Fruit fly (Drosophila melanogaster): ENCODE measurements around the gene CG3021.

CG3021 gene

DNA sequence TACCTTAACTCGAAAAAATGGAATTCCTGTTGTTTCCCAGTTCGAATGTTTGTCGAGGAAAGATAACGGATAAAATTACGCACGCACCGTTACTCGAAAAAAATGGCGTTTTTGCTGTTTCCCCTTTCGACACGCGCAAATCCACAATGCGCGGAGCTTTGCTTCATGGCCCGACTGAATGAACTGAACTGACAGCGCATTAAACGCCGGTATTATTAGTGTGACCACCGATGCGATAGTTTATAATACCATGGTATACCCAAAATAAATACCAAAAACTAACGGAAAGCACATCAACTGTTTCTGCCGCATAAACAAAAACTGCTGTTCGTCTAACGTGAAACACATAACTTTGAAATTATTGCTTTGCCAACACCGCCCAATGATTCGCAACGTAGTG is at the start of gene CG3021, which contains the start of the genes CG32814 and CG11638:
Gene CG3021 (plus strand): TSS at position 281 of the 400 bp plus-strand sequence.
Gene CG32814 (minus strand): TSS at position 190 of the 400 bp plus-strand sequence.
Gene CG11638 (minus strand): TSS at position 193 of the 400 bp plus-strand sequence.
- no peak for TF ChIP-seq Sin3A (optimal IDR thresholded peaks at IDR 0.05)
- TF ChIP-seq CG1024 (GFP tag; IDR thresholded peaks at IDR 0.05), result no peak
- TF ChIP-seq Adf1 (GFP tag; IDR thresholded peaks at IDR 0.05), result peak; percentile 30; the same call in 1 of the 2 replicates
- 0 out of 4 replicates have a peak, but pooled peaks have one; percentile 40 for TF ChIP-seq Dll (GFP tag; IDR thresholded peaks at IDR 0.05; ENCODE audit: partially characterized antibody)
- TF ChIP-seq Dek (tag; optimal IDR thresholded peaks at IDR 0.05), result no peak
- TF ChIP-seq CG11504 (tag; optimal IDR thresholded peaks at IDR 0.05), result no peak
- TF ChIP-seq D19B (GFP tag; optimal IDR thresholded peaks at IDR 0.05), result no peak
- no peak for TF ChIP-seq CG8765 (GFP tag; IDR thresholded peaks at IDR 0.05)
- TF ChIP-seq hkb (optimal IDR thresholded peaks at IDR 0.05), result no peak
- peak; percentile 38; the same call in 1 of the 2 replicates for TF ChIP-seq hkb (GFP tag; IDR thresholded peaks at IDR 0.05)
- TF ChIP-seq kay (GFP tag; optimal IDR thresholded peaks at IDR 0.05), result no peak
- TF ChIP-seq bcd (GFP tag; optimal IDR thresholded peaks at IDR 0.05), result peak; percentile 8
- peak; percentile 45 for TF ChIP-seq CG7987 (GFP tag; optimal IDR thresholded peaks at IDR 0.05)
- no peak for TF ChIP-seq CG17802 (tag; optimal IDR thresholded peaks at IDR 0.05)
- TF ChIP-seq Camta (GFP tag; optimal IDR thresholded peaks at IDR 0.05), result no peak
- no peak for TF ChIP-seq gcm2 (GFP tag; optimal IDR thresholded peaks at IDR 0.05)
- TF ChIP-seq aop (GFP tag; IDR thresholded peaks at IDR 0.05), result no peak
- TF ChIP-seq NFAT (GFP tag; IDR thresholded peaks at IDR 0.05), result no peak
- TF ChIP-seq B-H2 (GFP tag; optimal IDR thresholded peaks at IDR 0.05), result peak; percentile 5
- no peak for TF ChIP-seq Ravus (GFP tag; IDR thresholded peaks at IDR 0.05)
- 0 out of 2 replicates have a peak, but pooled peaks have one; percentile 13 for TF ChIP-seq HLH3B (GFP tag; IDR thresholded peaks at IDR 0.05)
- TF ChIP-seq CG10654 (GFP tag; optimal IDR thresholded peaks at IDR 0.05), result no peak
- TF ChIP-seq Hmx (GFP tag; optimal IDR thresholded peaks at IDR 0.05), result no peak
- TF ChIP-seq CG16863 (GFP tag; optimal IDR thresholded peaks at IDR 0.05), result no peak
- TF ChIP-seq CG14860 (GFP tag; IDR thresholded peaks at IDR 0.05; ENCODE audit: partially characterized antibody), result no peak
- TF ChIP-seq tna (GFP tag; IDR thresholded peaks at IDR 0.05; ENCODE audit: partially characterized antibody), result no peak; the same call in 1 of the 2 replicates
- TF ChIP-seq ci (GFP tag; IDR thresholded peaks at IDR 0.05), result peak; percentile 79
- TF ChIP-seq Med (GFP tag), result peak; percentile 89
- no peak for TF ChIP-seq slbo (GFP tag; IDR thresholded peaks at IDR 0.05)
- TF ChIP-seq jing (GFP tag; optimal IDR thresholded peaks at IDR 0.05), result no peak
- TF ChIP-seq zen2 (GFP tag; IDR thresholded peaks at IDR 0.05; ENCODE audit: partially characterized antibody), result 0 out of 3 replicates have a peak, but pooled peaks have one; percentile 44
- no peak for TF ChIP-seq CG43689 (GFP tag; IDR thresholded peaks at IDR 0.05)
- TF ChIP-seq gro (GFP tag; optimal IDR thresholded peaks at IDR 0.05), result peak; percentile 17
- no peak for TF ChIP-seq CG18476 (GFP tag; optimal IDR thresholded peaks at IDR 0.05)
- TF ChIP-seq NC2β (GFP tag; optimal IDR thresholded peaks at IDR 0.05), result no peak
- no peak for TF ChIP-seq CG6813 (GFP tag; optimal IDR thresholded peaks at IDR 0.05)
- TF ChIP-seq yki (optimal IDR thresholded peaks at IDR 0.05), result no peak
- TF ChIP-seq CG18262 (tag; optimal IDR thresholded peaks at IDR 0.05), result peak; percentile 3
- TF ChIP-seq gsb-n (tag; optimal IDR thresholded peaks at IDR 0.05), result peak; percentile 43
- TF ChIP-seq lab (GFP tag; optimal IDR thresholded peaks at IDR 0.05), result peak; percentile 39
- peak; percentile 48; the same call in 1 of the 2 replicates for TF ChIP-seq bbx (GFP tag; IDR thresholded peaks at IDR 0.05; ENCODE audit: partially characterized antibody)
- no peak for TF ChIP-seq BtbVII (GFP tag; optimal IDR thresholded peaks at IDR 0.05)
- peak; percentile 16 for TF ChIP-seq CG15601 (tag; optimal IDR thresholded peaks at IDR 0.05)
- no peak for TF ChIP-seq Lim3 (GFP tag; IDR thresholded peaks at IDR 0.05)
- TF ChIP-seq schlank (tag; optimal IDR thresholded peaks at IDR 0.05), result no peak
- no peak for TF ChIP-seq CG7357 (GFP tag; IDR thresholded peaks at IDR 0.05)
- peak; percentile 60 for TF ChIP-seq Myb (GFP tag; optimal IDR thresholded peaks at IDR 0.05)
- TF ChIP-seq salm (tag; optimal IDR thresholded peaks at IDR 0.05), result peak; percentile 10
- no peak for TF ChIP-seq psq (GFP tag; optimal IDR thresholded peaks at IDR 0.05)
- TF ChIP-seq CG2129 (GFP tag; IDR thresholded peaks at IDR 0.05; ENCODE audit: partially characterized antibody), result no peak
- no peak for TF ChIP-seq CG10321 (GFP tag; IDR thresholded peaks at IDR 0.05)
- no peak for TF ChIP-seq CG32772 (GFP tag; IDR thresholded peaks at IDR 0.05)
